Worm (Caenorhabditis elegans): Measurements from ENCODE around the gene Y2H9A.4.

ce11 chrV:13457858-13458257 lies 12.2 kb downstream of the Y2H9A.4 start, which contains the start of gene F25H9.2:
- no peak for TF ChIP-seq ztf-28 (GFP tag; IDR thresholded peaks at IDR 0.05)
- TF ChIP-seq ztf-25 (GFP tag; IDR thresholded peaks at IDR 0.05), result no peak
- no peak for TF ChIP-seq ztf-26 (tag; optimal IDR thresholded peaks at IDR 0.05)
- TF ChIP-seq ceh-91 (GFP tag; IDR thresholded peaks at IDR 0.05), result no peak
- no peak for TF ChIP-seq madf-3 (GFP tag; IDR thresholded peaks at IDR 0.05)
- no peak for TF ChIP-seq pha-4 (tag; optimal IDR thresholded peaks at IDR 0.05)
- TF ChIP-seq gei-17 (GFP tag; optimal IDR thresholded peaks at IDR 0.05), result no peak
- no peak for TF ChIP-seq B0261.1 (tag; optimal IDR thresholded peaks at IDR 0.05)
